ENCODE assay signal across 6 worm cellular contexts in the genomic region with DNA sequence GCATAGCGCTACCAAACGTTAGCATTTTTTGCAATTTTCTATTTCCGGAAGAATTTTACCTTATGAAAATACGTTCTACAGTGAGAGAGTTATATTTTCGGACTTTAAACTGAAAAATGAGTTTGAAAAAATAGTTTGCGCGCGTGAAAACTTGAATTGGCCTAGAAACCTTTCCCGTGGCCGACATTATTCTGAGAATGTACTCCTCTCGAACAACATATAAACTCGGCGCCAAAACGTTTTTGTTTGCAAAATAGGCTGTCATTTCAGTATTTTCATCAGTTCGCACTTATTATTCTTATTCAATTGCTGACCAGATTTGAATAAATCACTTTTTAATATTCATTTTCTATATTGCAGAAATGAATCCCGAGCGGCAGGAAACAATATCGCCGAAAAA.
TF ChIP-seq lines count a peak whose summit lies in the region.

TSS of gene mre-11 (minus strand) at position 113 of the 400 bp plus-strand sequence.
TSS of gene wdr-5.3 (plus strand) at position 361 of the 400 bp plus-strand sequence.

TF ChIP-seq in whole organism, L1 larva, 84 proteins besides CTCF, POLR2A, EP300 and RAD21 (continued from another document and continues in another):
- TF ChIP-seq aha-1 (tag; optimal IDR thresholded peaks at IDR 0.05; lab: Kevin White, UChicago) (no peak), snpc-4 (tag; optimal IDR thresholded peaks at IDR 0.05; lab: Kevin White, UChicago) (peak; percentile 49), pqm-1 (tag; optimal IDR thresholded peaks at IDR 0.05; lab: Kevin White, UChicago) (no peak), egl-13 (tag; optimal IDR thresholded peaks at IDR 0.05; lab: Kevin White, UChicago) (peak; percentile 41), mep-1 (tag; optimal IDR thresholded peaks at IDR 0.05; lab: Kevin White, UChicago) (peak; percentile 68), ztf-11 (tag; optimal IDR thresholded peaks at IDR 0.05; lab: Kevin White, UChicago) (peak in 1 of 2 experiments; percentile 78), tlp-1 (tag; optimal IDR thresholded peaks at IDR 0.05; lab: Kevin White, UChicago) (no peak), zag-1 (tag; optimal IDR thresholded peaks at IDR 0.05; lab: Kevin White, UChicago) (no peak), vab-15 (tag; optimal IDR thresholded peaks at IDR 0.05; lab: Kevin White, UChicago) (no peak), nhr-85 (tag; lab: Kevin White, UChicago) (peak; percentile 75), C16A3.4 (tag; optimal IDR thresholded peaks at IDR 0.05; lab: Kevin White, UChicago) (peak; percentile 50), pag-3 (tag; optimal IDR thresholded peaks at IDR 0.05; lab: Kevin White, UChicago; ENCODE audit: borderline replicate concordance, insufficient read depth) (no peak), dpl-1 (GFP tag; optimal IDR thresholded peaks at IDR 0.05; lab: Kevin White, UChicago) (peak; percentile 84 to 92 (median 88)), nhr-71 (tag; optimal IDR thresholded peaks at IDR 0.05; lab: Kevin White, UChicago) (peak; percentile 83), rnt-1 (tag; optimal IDR thresholded peaks at IDR 0.05; lab: Kevin White, UChicago) (peak; percentile 97), unc-30 (tag; optimal IDR thresholded peaks at IDR 0.05; lab: Kevin White, UChicago) (no peak), F16B12.6 (tag; optimal IDR thresholded peaks at IDR 0.05; lab: Kevin White, UChicago) (peak; percentile 33), lir-3 (tag; optimal IDR thresholded peaks at IDR 0.05; lab: Kevin White, UChicago; ENCODE audit: poor library complexity) (peak; percentile 90), unc-130 (tag; optimal IDR thresholded peaks at IDR 0.05; lab: Kevin White, UChicago) (peak; percentile 69), nhr-47 (tag; optimal IDR thresholded peaks at IDR 0.05; lab: Kevin White, UChicago) (peak; percentile 79), xbp-1 (tag; optimal IDR thresholded peaks at IDR 0.05; lab: Kevin White, UChicago) (peak; percentile 75)

TF ChIP-seq in whole organism, L2 larva, 48 proteins besides CTCF, POLR2A, EP300 and RAD21 (continued from another document and continues in another):
- TF ChIP-seq F13H6.1 (tag; optimal IDR thresholded peaks at IDR 0.05; lab: Kevin White, UChicago): peak; percentile 67
- no peak for TF ChIP-seq peb-1 (tag; optimal IDR thresholded peaks at IDR 0.05; lab: Kevin White, UChicago)
- no peak for TF ChIP-seq unc-62 (GFP tag; optimal IDR thresholded peaks at IDR 0.05; lab: Kevin White, UChicago)
- TF ChIP-seq mab-5 (tag; optimal IDR thresholded peaks at IDR 0.05; lab: Kevin White, UChicago): no peak
- peak in 1 of 2 experiments; percentile 8 for TF ChIP-seq lsy-2 (tag; optimal IDR thresholded peaks at IDR 0.05; lab: Kevin White, UChicago)
- TF ChIP-seq crh-2 (tag; optimal IDR thresholded peaks at IDR 0.05; lab: Kevin White, UChicago): peak; percentile 78
- TF ChIP-seq sma-3 (GFP tag; optimal IDR thresholded peaks at IDR 0.05; lab: Kevin White, UChicago): peak; percentile 64
- TF ChIP-seq snpc-4 (tag; optimal IDR thresholded peaks at IDR 0.05; lab: Kevin White, UChicago): peak; percentile 27
- TF ChIP-seq elt-3 (tag; optimal IDR thresholded peaks at IDR 0.05; lab: Kevin White, UChicago): no peak
- peak; percentile 69 for TF ChIP-seq C34F6.9 (tag; optimal IDR thresholded peaks at IDR 0.05; lab: Kevin White, UChicago)
- TF ChIP-seq nhr-11 (tag; optimal IDR thresholded peaks at IDR 0.05; lab: Kevin White, UChicago): no peak
- TF ChIP-seq zag-1 (tag; optimal IDR thresholded peaks at IDR 0.05; lab: Kevin White, UChicago): no peak
- no peak for TF ChIP-seq elt-1 (tag; optimal IDR thresholded peaks at IDR 0.05; lab: Kevin White, UChicago)
- no peak for TF ChIP-seq lin-39 (tag; optimal IDR thresholded peaks at IDR 0.05; lab: Kevin White, UChicago)
- no peak for TF ChIP-seq lin-13 (GFP tag; optimal IDR thresholded peaks at IDR 0.05; lab: Kevin White, UChicago)
- TF ChIP-seq nhr-12 (tag; optimal IDR thresholded peaks at IDR 0.05; lab: Kevin White, UChicago): no peak
- no peak for TF ChIP-seq ceh-16 (tag; optimal IDR thresholded peaks at IDR 0.05; lab: Kevin White, UChicago)
- no peak for TF ChIP-seq dmd-4 (tag; optimal IDR thresholded peaks at IDR 0.05; lab: Kevin White, UChicago)
- no peak for TF ChIP-seq nhr-10 (tag; optimal IDR thresholded peaks at IDR 0.05; lab: Kevin White, UChicago)
- TF ChIP-seq sma-9 (GFP tag; optimal IDR thresholded peaks at IDR 0.05; lab: Kevin White, UChicago): peak; percentile 89
- TF ChIP-seq sma-9 (tag; optimal IDR thresholded peaks at IDR 0.05; lab: Kevin White, UChicago): no peak
- peak; percentile 18 for TF ChIP-seq nhr-129 (tag; optimal IDR thresholded peaks at IDR 0.05; lab: Kevin White, UChicago)

TF ChIP-seq in whole organism, L3 larva, 47 proteins besides CTCF, POLR2A, EP300 and RAD21 (continued from another document):
- no peak for TF ChIP-seq ztf-11 (tag; optimal IDR thresholded peaks at IDR 0.05; lab: Kevin White, UChicago)
- TF ChIP-seq elt-2 (tag; optimal IDR thresholded peaks at IDR 0.05; lab: Kevin White, UChicago): peak; percentile 36
- TF ChIP-seq nhr-23 (tag; optimal IDR thresholded peaks at IDR 0.05; lab: Kevin White, UChicago): peak; percentile 62

TF ChIP-seq in whole organism, L4 larva, 104 proteins besides CTCF, POLR2A, EP300 and RAD21 (continued from another document and continues in another):
- TF ChIP-seq nhr-111 (GFP tag; optimal IDR thresholded peaks at IDR 0.05; lab: Kevin White, UChicago): no peak
- TF ChIP-seq tag-97 (GFP tag; IDR thresholded peaks at IDR 0.05; lab: Robert Waterston, UW): no peak
- TF ChIP-seq mes-2 (tag; optimal IDR thresholded peaks at IDR 0.05; lab: Kevin White, UChicago; ENCODE audit: poor library complexity, severe bottlenecking): peak; percentile 98
- no peak for TF ChIP-seq ctbp-1 (GFP tag; IDR thresholded peaks at IDR 0.05; lab: Robert Waterston, UW)
- peak; percentile 7 for TF ChIP-seq rbr-2 (tag; optimal IDR thresholded peaks at IDR 0.05; lab: Kevin White, UChicago)
- TF ChIP-seq Y5F2A.4 (GFP tag; optimal IDR thresholded peaks at IDR 0.05; lab: Kevin White, UChicago): no peak
- peak; percentile 94 for TF ChIP-seq dpl-1 (GFP tag; optimal IDR thresholded peaks at IDR 0.05; lab: Kevin White, UChicago)
- peak; percentile 18 for TF ChIP-seq duxl-1 (tag; optimal IDR thresholded peaks at IDR 0.05; lab: Kevin White, UChicago; ENCODE audit: poor library complexity)
- TF ChIP-seq pha-4 (GFP tag; IDR thresholded peaks at IDR 0.05; lab: Robert Waterston, UW): no peak
- TF ChIP-seq pha-4 (tag; optimal IDR thresholded peaks at IDR 0.05; lab: Kevin White, UChicago): no peak
- peak; percentile 28 for TF ChIP-seq T20F7.1 (GFP tag; optimal IDR thresholded peaks at IDR 0.05; lab: Kevin White, UChicago)
- TF ChIP-seq tra-1 (GFP tag; IDR thresholded peaks at IDR 0.05; lab: Robert Waterston, UW): no peak
- TF ChIP-seq lin-15B (tag; optimal IDR thresholded peaks at IDR 0.05; lab: Kevin White, UChicago): no peak
- no peak for TF ChIP-seq ceh-62 (tag; optimal IDR thresholded peaks at IDR 0.05; lab: Kevin White, UChicago)
- TF ChIP-seq mdl-1 (tag; optimal IDR thresholded peaks at IDR 0.05; lab: Kevin White, UChicago): peak in 1 of 2 experiments; percentile 6
- TF ChIP-seq zag-1 (tag; optimal IDR thresholded peaks at IDR 0.05; lab: Kevin White, UChicago): no peak
- 0 out of 2 replicates have a peak, but pooled peaks have one; percentile 26 for TF ChIP-seq dmd-9 (GFP tag; IDR thresholded peaks at IDR 0.05; lab: Robert Waterston, UW)
- TF ChIP-seq mep-1 (tag; optimal IDR thresholded peaks at IDR 0.05; lab: Kevin White, UChicago): no peak
- TF ChIP-seq aha-1 (tag; lab: Kevin White, UChicago): peak; percentile 52
- no peak for TF ChIP-seq mxl-2 (GFP tag; conservative IDR thresholded peaks at IDR 0.05; lab: Robert Waterston, UW)
- TF ChIP-seq aly-2 (tag; optimal IDR thresholded peaks at IDR 0.05; lab: Kevin White, UChicago): no peak
- peak; percentile 42 for TF ChIP-seq hlh-11 (tag; optimal IDR thresholded peaks at IDR 0.05; lab: Kevin White, UChicago)
- no peak for TF ChIP-seq sdz-12 (GFP tag; optimal IDR thresholded peaks at IDR 0.05; lab: Kevin White, UChicago)
- peak; percentile 18 for TF ChIP-seq nhr-28 (tag; optimal IDR thresholded peaks at IDR 0.05; lab: Kevin White, UChicago)
- no peak for TF ChIP-seq lsy-2 (tag; optimal IDR thresholded peaks at IDR 0.05; lab: Kevin White, UChicago)
- no peak for TF ChIP-seq ztf-7 (tag; optimal IDR thresholded peaks at IDR 0.05; lab: Kevin White, UChicago)
- no peak for TF ChIP-seq nhr-10 (tag; optimal IDR thresholded peaks at IDR 0.05; lab: Kevin White, UChicago)
- no peak for TF ChIP-seq F10B5.3 (tag; optimal IDR thresholded peaks at IDR 0.05; lab: Kevin White, UChicago)
- TF ChIP-seq nhr-6 (tag; optimal IDR thresholded peaks at IDR 0.05; lab: Kevin White, UChicago): peak; percentile 65

TF ChIP-seq in whole organism, late embryonic, 69 proteins besides CTCF, POLR2A, EP300 and RAD21 (continued from another document):
- TF ChIP-seq npax-4 (tag; optimal IDR thresholded peaks at IDR 0.05; lab: Kevin White, UChicago) (no peak), ceh-31 (tag; optimal IDR thresholded peaks at IDR 0.05; lab: Kevin White, UChicago) (peak; percentile 59)
TF ChIP-seq in whole organism, late embryonic: peak in this region for 8.

TF ChIP-seq in whole organism, young adult, 124 proteins besides CTCF, POLR2A, EP300 and RAD21 (continued from another document and continues in another):
- TF ChIP-seq pbrm-1 (GFP tag; IDR thresholded peaks at IDR 0.05; lab: Robert Waterston, UW) (0 out of 2 replicates have a peak, but pooled peaks have one; percentile 38), bed-1 (GFP tag; IDR thresholded peaks at IDR 0.05; lab: Robert Waterston, UW) (no peak), hlh-26 (GFP tag; conservative IDR thresholded peaks at IDR 0.05; lab: Robert Waterston, UW) (no peak), nfya-2 (GFP tag; IDR thresholded peaks at IDR 0.05; lab: Robert Waterston, UW) (no peak), attf-5 (GFP tag; optimal IDR thresholded peaks at IDR 0.05; lab: Kevin White, UChicago) (peak; percentile 3), ztf-28 (GFP tag; IDR thresholded peaks at IDR 0.05; lab: Robert Waterston, UW) (0 out of 2 replicates have a peak, but pooled peaks have one; percentile 10), mcd-1 (GFP tag; IDR thresholded peaks at IDR 0.05; lab: Robert Waterston, UW) (peak; percentile 48; the same call in 1 of the 2 replicates), snpc-1.3 (tag; optimal IDR thresholded peaks at IDR 0.05; lab: Kevin White, UChicago; ENCODE audit: insufficient read depth) (peak; percentile 14), cebp-1 (GFP tag; IDR thresholded peaks at IDR 0.05; lab: Robert Waterston, UW) (no peak), cebp-1 (tag; optimal IDR thresholded peaks at IDR 0.05; lab: Kevin White, UChicago) (no peak), nhr-179 (tag; optimal IDR thresholded peaks at IDR 0.05; lab: Kevin White, UChicago) (no peak), let-607 (tag; optimal IDR thresholded peaks at IDR 0.05; lab: Kevin White, UChicago) (no peak), F49E8.2 (tag; optimal IDR thresholded peaks at IDR 0.05; lab: Kevin White, UChicago; ENCODE audit: insufficient read depth) (peak; percentile 17), ztf-25 (GFP tag; IDR thresholded peaks at IDR 0.05; lab: Robert Waterston, UW) (no peak), rec-8 (tag; optimal IDR thresholded peaks at IDR 0.05; lab: Kevin White, UChicago) (no peak), xnd-1 (tag; optimal IDR thresholded peaks at IDR 0.05; lab: Kevin White, UChicago) (peak; percentile 9), repo-1 (tag; optimal IDR thresholded peaks at IDR 0.05; lab: Kevin White, UChicago) (no peak), tbp1 (GFP tag; optimal IDR thresholded peaks at IDR 0.05; lab: Kevin White, UChicago) (no peak), B0035.1 (tag; optimal IDR thresholded peaks at IDR 0.05; lab: Kevin White, UChicago) (no peak), attf-3 (GFP tag; conservative IDR thresholded peaks at IDR 0.05; lab: Robert Waterston, UW) (no peak), lin-40 (tag; optimal IDR thresholded peaks at IDR 0.05; lab: Kevin White, UChicago) (no peak), tlf-1 (GFP tag; optimal IDR thresholded peaks at IDR 0.05; lab: Kevin White, UChicago) (peak; percentile 14), nfya-1 (tag; optimal IDR thresholded peaks at IDR 0.05; lab: Kevin White, UChicago; ENCODE audit: borderline replicate concordance, insufficient read depth) (no peak), hrde-1 (tag; optimal IDR thresholded peaks at IDR 0.05; lab: Kevin White, UChicago; ENCODE audit: borderline replicate concordance) (no peak), hsf-1 (GFP tag; IDR thresholded peaks at IDR 0.05; lab: Robert Waterston, UW) (0 out of 2 replicates have a peak, but pooled peaks have one; percentile 51), sdz-38 (tag; optimal IDR thresholded peaks at IDR 0.05; lab: Kevin White, UChicago) (no peak), pha-4 (tag; optimal IDR thresholded peaks at IDR 0.05; lab: Kevin White, UChicago) (no peak), lir-1 (GFP tag; conservative IDR thresholded peaks at IDR 0.05; lab: Robert Waterston, UW) (peak; percentile 21; the same call in 1 of the 2 replicates), F57C9.4 (tag; optimal IDR thresholded peaks at IDR 0.05; lab: Kevin White, UChicago) (no peak), snpc-3.4 (tag; optimal IDR thresholded peaks at IDR 0.05; lab: Kevin White, UChicago) (no peak), unc-130 (GFP tag; optimal IDR thresholded peaks at IDR 0.05; lab: Kevin White, UChicago) (peak; percentile 81), mel-28 (tag; optimal IDR thresholded peaks at IDR 0.05; lab: Kevin White, UChicago; ENCODE audit: borderline replicate concordance) (no peak), T07F8.4 (tag; optimal IDR thresholded peaks at IDR 0.05; lab: Kevin White, UChicago) (no peak), madf-8 (GFP tag; conservative IDR thresholded peaks at IDR 0.05; lab: Robert Waterston, UW) (peak; percentile 65), madf-3 (GFP tag; IDR thresholded peaks at IDR 0.05; lab: Robert Waterston, UW) (no peak), F39B2.1 (GFP tag; IDR thresholded peaks at IDR 0.05; lab: Robert Waterston, UW) (no peak), efl-1 (GFP tag; optimal IDR thresholded peaks at IDR 0.05; lab: Kevin White, UChicago) (peak; percentile 85), zim-3 (tag; optimal IDR thresholded peaks at IDR 0.05; lab: Kevin White, UChicago) (no peak), K12H6.12 (tag; optimal IDR thresholded peaks at IDR 0.05; lab: Kevin White, UChicago) (no peak), ceh-27 (GFP tag; optimal IDR thresholded peaks at IDR 0.05; lab: Kevin White, UChicago) (peak; percentile 70), B0019.2 (GFP tag; conservative IDR thresholded peaks at IDR 0.05; lab: Robert Waterston, UW) (no peak), ZK185.1 (tag; optimal IDR thresholded peaks at IDR 0.05; lab: Kevin White, UChicago; ENCODE audit: poor library complexity, severe bottlenecking) (peak; percentile 70), snpc-4 (GFP tag; optimal IDR thresholded peaks at IDR 0.05; lab: Kevin White, UChicago) (no peak), snpc-4 (tag; optimal IDR thresholded peaks at IDR 0.05; lab: Kevin White, UChicago) (peak in 1 of 4 experiments; percentile 44), ekl-4 (GFP tag; IDR thresholded peaks at IDR 0.05; lab: Robert Waterston, UW) (peak; percentile 46; the same call in 1 of the 2 replicates), mxl-1 (tag; optimal IDR thresholded peaks at IDR 0.05; lab: Kevin White, UChicago) (no peak), ets-4 (GFP tag; optimal IDR thresholded peaks at IDR 0.05; lab: Kevin White, UChicago) (no peak), Y67H2A.10 (GFP tag; conservative IDR thresholded peaks at IDR 0.05; lab: Robert Waterston, UW) (no peak), B0336.3 (GFP tag; IDR thresholded peaks at IDR 0.05; lab: Robert Waterston, UW) (peak; percentile 45; the same call in 1 of the 2 replicates), lsl-1 (GFP tag; optimal IDR thresholded peaks at IDR 0.05; lab: Kevin White, UChicago) (peak; percentile 60), T26A5.8 (tag; optimal IDR thresholded peaks at IDR 0.05; lab: Kevin White, UChicago) (no peak), egl-44 (GFP tag; IDR thresholded peaks at IDR 0.05; lab: Robert Waterston, UW) (no peak), madf-6 (GFP tag; IDR thresholded peaks at IDR 0.05; lab: Robert Waterston, UW) (peak; percentile 79), Y56A3A.18 (GFP tag; IDR thresholded peaks at IDR 0.05; lab: Robert Waterston, UW) (no peak), ztf-26 (tag; optimal IDR thresholded peaks at IDR 0.05; lab: Kevin White, UChicago) (no peak), lag-1 (GFP tag; IDR thresholded peaks at IDR 0.05; lab: Robert Waterston, UW) (no peak), egl-18 (GFP tag; IDR thresholded peaks at IDR 0.05; lab: Robert Waterston, UW) (no peak)
